Worm (Caenorhabditis elegans): ENCODE measurements around the gene lin-23.

Gene lin-23

DNA sequence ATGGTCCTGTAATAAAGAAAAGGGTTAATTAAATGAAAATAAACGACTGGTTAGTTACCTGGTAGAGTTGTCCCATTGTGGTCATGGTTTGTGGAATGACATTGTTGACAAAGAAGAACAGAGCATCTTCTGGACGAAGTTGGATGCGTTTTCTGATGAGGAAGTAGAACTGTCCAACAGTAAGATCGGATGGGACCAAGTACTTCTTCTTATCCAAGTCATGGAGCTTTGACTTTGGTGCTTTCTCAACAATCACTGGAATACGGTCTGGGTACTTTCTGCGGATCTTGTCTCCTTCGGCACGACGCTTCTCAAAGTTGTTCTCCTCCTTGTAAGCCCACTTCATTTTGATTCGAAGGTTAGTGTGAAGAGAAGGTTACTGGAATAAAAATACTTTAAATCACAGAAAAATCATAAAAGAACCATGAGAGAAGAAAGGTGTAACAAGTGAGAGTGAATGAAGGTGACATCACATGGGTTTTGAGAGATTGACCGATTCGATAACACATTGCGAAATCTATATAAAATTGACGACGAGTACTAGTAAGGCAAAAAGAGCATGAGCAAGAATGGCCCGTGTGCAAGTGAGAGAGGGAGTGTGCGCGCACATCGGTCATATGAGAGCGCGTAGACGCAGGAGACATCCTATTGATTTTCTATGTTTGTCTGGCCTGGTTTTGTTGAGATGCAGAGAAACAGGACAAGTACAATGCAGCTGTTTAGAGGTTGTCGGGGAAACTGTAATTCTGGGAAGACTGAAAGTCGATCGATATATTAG, 23.6 kb upstream of the lin-23 start, which contains the start of gene lgg-1:
lgg-1 (minus strand) TSS at position 379 of the 778 bp plus-strand sequence.
- TF ChIP-seq crh-2 (tag; optimal IDR thresholded peaks at IDR 0.05) = peak; percentile 51
- peak; percentile 71 for TF ChIP-seq zag-1 (tag; optimal IDR thresholded peaks at IDR 0.05)
- no peak for TF ChIP-seq ztf-1 (GFP tag; conservative IDR thresholded peaks at IDR 0.05)
- TF ChIP-seq mbf-1 (tag; optimal IDR thresholded peaks at IDR 0.05) = no peak
- peak; percentile 9 for TF ChIP-seq sem-4 (tag; optimal IDR thresholded peaks at IDR 0.05)
- TF ChIP-seq nhr-25 (tag; optimal IDR thresholded peaks at IDR 0.05) = peak; percentile 55
- TF ChIP-seq elt-3 (tag; optimal IDR thresholded peaks at IDR 0.05) = no peak
- TF ChIP-seq peb-1 (tag; optimal IDR thresholded peaks at IDR 0.05) = no peak
- peak; percentile 51 for TF ChIP-seq sma-9 (GFP tag; optimal IDR thresholded peaks at IDR 0.05)
- TF ChIP-seq sma-9 (tag; optimal IDR thresholded peaks at IDR 0.05) = no peak
- no peak for TF ChIP-seq ZK546.5 (tag; optimal IDR thresholded peaks at IDR 0.05)
- no peak for TF ChIP-seq R02D3.7 (tag; optimal IDR thresholded peaks at IDR 0.05)
- TF ChIP-seq dmd-4 (tag; optimal IDR thresholded peaks at IDR 0.05) = no peak
- TF ChIP-seq gmeb-1 (tag; optimal IDR thresholded peaks at IDR 0.05) = no peak
- TF ChIP-seq fos-1 (tag; optimal IDR thresholded peaks at IDR 0.05) = peak; percentile 55
- no peak for TF ChIP-seq nhr-237 (tag; optimal IDR thresholded peaks at IDR 0.05)
- no peak for TF ChIP-seq nhr-77 (tag; optimal IDR thresholded peaks at IDR 0.05)
- no peak for TF ChIP-seq F13H6.1 (tag; optimal IDR thresholded peaks at IDR 0.05)
- TF ChIP-seq ztf-11 (tag; optimal IDR thresholded peaks at IDR 0.05) = no peak
- no peak for TF ChIP-seq alr-1 (tag; optimal IDR thresholded peaks at IDR 0.05)
- peak; percentile 60 for TF ChIP-seq lin-11 (tag; optimal IDR thresholded peaks at IDR 0.05)
- no peak for TF ChIP-seq ceh-16 (tag; optimal IDR thresholded peaks at IDR 0.05)
- peak; percentile 35 for TF ChIP-seq sma-3 (GFP tag; optimal IDR thresholded peaks at IDR 0.05)
- no peak for TF ChIP-seq ztf-4 (tag; optimal IDR thresholded peaks at IDR 0.05)
- TF ChIP-seq Y55F3AM.14 (GFP tag; optimal IDR thresholded peaks at IDR 0.05) = peak; percentile 36
- TF ChIP-seq skn-1 (tag; optimal IDR thresholded peaks at IDR 0.05) = no peak
- no peak for TF ChIP-seq snpc-4 (tag; optimal IDR thresholded peaks at IDR 0.05)
- peak; percentile 83 for TF ChIP-seq blmp-1 (tag; optimal IDR thresholded peaks at IDR 0.05; ENCODE audit: insufficient read depth)
- TF ChIP-seq nhr-23 (tag; optimal IDR thresholded peaks at IDR 0.05) = no peak
- TF ChIP-seq nhr-12 (tag; optimal IDR thresholded peaks at IDR 0.05) = no peak
- TF ChIP-seq mab-5 (tag; optimal IDR thresholded peaks at IDR 0.05) = no peak
- peak; percentile 48 for TF ChIP-seq nhr-6 (tag; optimal IDR thresholded peaks at IDR 0.05)
- no peak for TF ChIP-seq nhr-10 (tag; optimal IDR thresholded peaks at IDR 0.05)
- TF ChIP-seq unc-55 (GFP tag; optimal IDR thresholded peaks at IDR 0.05) = peak; percentile 68
- TF ChIP-seq lin-13 (GFP tag; optimal IDR thresholded peaks at IDR 0.05) = peak; percentile 15
- no peak for TF ChIP-seq lin-39 (tag; optimal IDR thresholded peaks at IDR 0.05)
- TF ChIP-seq nhr-11 (tag; optimal IDR thresholded peaks at IDR 0.05) = no peak
- TF ChIP-seq egl-27 (tag; optimal IDR thresholded peaks at IDR 0.05) = peak; percentile 45
- TF ChIP-seq unc-62 (GFP tag; optimal IDR thresholded peaks at IDR 0.05) = peak; percentile 14
- peak; percentile 50 for TF ChIP-seq nhr-21 (tag; optimal IDR thresholded peaks at IDR 0.05)
- TF ChIP-seq nhr-129 (tag; optimal IDR thresholded peaks at IDR 0.05) = peak; percentile 91
- peak; percentile 14 to 25 for TF ChIP-seq mdl-1 (tag; optimal IDR thresholded peaks at IDR 0.05)
- no peak for TF ChIP-seq aly-2 (tag; optimal IDR thresholded peaks at IDR 0.05)
- TF ChIP-seq ama-1 (optimal IDR thresholded peaks at IDR 0.05) = peak; percentile 97
- peak; percentile 81 for TF ChIP-seq C34F6.9 (tag; optimal IDR thresholded peaks at IDR 0.05)
- TF ChIP-seq ceh-82 (tag; optimal IDR thresholded peaks at IDR 0.05) = peak; percentile 28
- peak; percentile 36 to 59 for TF ChIP-seq lsy-2 (tag; optimal IDR thresholded peaks at IDR 0.05)
- no peak for TF ChIP-seq elt-1 (tag; optimal IDR thresholded peaks at IDR 0.05)
- TF ChIP-seq unc-39 (tag; optimal IDR thresholded peaks at IDR 0.05) = no peak

All from whole organism, L2 larva.